Worm (Caenorhabditis elegans) whole organism, L3 larva: ENCODE results near the gene arle-14.

Experiments used
- ama-1 ChIP-seq: fragments of 150-350 bp; optimal IDR thresholded peaks from 2 replicates; lab custom pipeline; 2018
- daf-12 ChIP-seq: fragments of 150-350 bp; optimal IDR thresholded peaks from 2 replicates; lab custom pipeline; 2014; ENCODE audit warnings: missing biosample characterization, missing genetic modification reagents, missing genetic modification characterization
- egl-27 ChIP-seq: sonication (generic microtip); optimal IDR thresholded peaks from 4 replicates; lab custom pipeline; 2017; ENCODE audit warnings: missing biosample characterization, missing genetic modification reagents, missing genetic modification characterization
- lin-15B ChIP-seq: fragments of 150-350 bp; optimal IDR thresholded peaks from 2 replicates; lab custom pipeline; 2014; ENCODE audit warnings: missing biosample characterization, missing genetic modification characterization
- mml-1 ChIP-seq: fragments of 150-350 bp; sonication (generic microtip); optimal IDR thresholded peaks from 3 replicates; lab custom pipeline; 2014; ENCODE audit warnings: missing biosample characterization, missing genetic modification characterization
- unc-39 ChIP-seq: sonication (generic microtip); optimal IDR thresholded peaks from 4 replicates; lab custom pipeline; 2017; ENCODE audit warnings: missing biosample characterization, missing genetic modification characterization

DNA sequence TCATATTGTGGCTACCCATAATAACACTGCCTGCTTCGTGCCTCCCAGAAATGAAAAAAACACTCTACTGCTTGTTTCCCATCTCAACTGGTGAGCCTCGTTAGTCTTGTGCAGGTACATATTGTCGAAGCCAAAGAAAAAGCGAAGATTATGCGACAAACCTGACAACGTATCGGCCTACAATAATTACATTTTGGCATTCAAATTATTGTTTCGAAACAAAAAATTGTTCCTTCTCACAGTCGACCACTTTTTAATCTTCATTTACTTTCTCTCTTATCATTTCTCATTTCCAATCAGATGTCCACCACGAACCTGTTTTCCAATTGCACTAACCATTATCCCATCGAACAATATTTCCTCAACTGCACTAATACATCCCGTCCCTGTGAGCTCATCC is 50.4 kb downstream of the arle-14 start, which contains the start of gene B0244.15:
- no peak for TF ChIP-seq egl-27 (tag; lab: Kevin White, UChicago)
- no peak for TF ChIP-seq daf-12 (tag; lab: Kevin White, UChicago)
- no peak for TF ChIP-seq lin-15B (tag; lab: Kevin White, UChicago)
- TF ChIP-seq mml-1 (tag; lab: Kevin White, UChicago) = no peak
- no peak for TF ChIP-seq ama-1 (lab: Kevin White, UChicago)
- no peak for TF ChIP-seq unc-39 (tag; lab: Kevin White, UChicago)
